Fruit fly (Drosophila melanogaster) Kc167 (cell line): ENCODE data around the gene Eip78C.

Source experiments
- Sin3A ChIP-seq: fragments of >200 bp; optimal IDR thresholded peaks from 2 replicates; lab custom pipeline; 2018; ENCODE audit warnings: missing external identifiers
- h ChIP-seq: fragments of >200 bp; optimal IDR thresholded peaks from 3 replicates; lab custom pipeline; 2018; ENCODE audit warnings: missing external identifiers
- insv ChIP-seq: fragments of >200 bp; optimal IDR thresholded peaks from 3 replicates; lab custom pipeline; 2018; ENCODE audit warnings: missing external identifiers
- psq ChIP-seq: fragments of >200 bp; optimal IDR thresholded peaks from 2 replicates; lab custom pipeline; 2017; ENCODE audit warnings: missing external identifiers

- TF ChIP-seq psq (lab: Kevin White, UChicago) (no peak), Sin3A (lab: Kevin White, UChicago) (no peak), h (lab: Kevin White, UChicago) (no peak), insv (no peak)
These were observed 16.5 kb downstream of the Eip78C start for dm6 chr3L:21242958-21243357.
